Fruit fly (Drosophila melanogaster) whole organism, prepupa: Measurements from ENCODE around the gene CG7530.

ENCODE experiments used
- CG10631 ChIP-seq: fragments of 200-800 bp; sonication (Bioruptor generic); optimal IDR thresholded peaks from 2 replicates; lab custom pipeline; 2016; ENCODE audit warnings: missing biosample characterization, missing genetic modification characterization
- CG10669 ChIP-seq: fragments of 200-800 bp; sonication (Bioruptor generic); optimal IDR thresholded peaks from 3 replicates; lab custom pipeline; 2018; ENCODE audit warnings: missing biosample characterization, mild to moderate bottlenecking, missing genetic modification characterization, moderate library complexity
- CG11294 ChIP-seq: fragments of 200-800 bp; sonication (Bioruptor generic); IDR thresholded peaks from 2 replicates; pipeline ENCODE4 v1.3.6; 2022; ENCODE audit warnings: missing biosample characterization, missing genetic modification characterization
- CG11762 ChIP-seq: fragments of 200-800 bp; sonication (Bioruptor generic); optimal IDR thresholded peaks from 3 replicates; lab custom pipeline; 2016; ENCODE audit warnings: missing biosample characterization, missing genetic modification characterization; ENCODE audit not compliant: insufficient read depth
- CG11902 ChIP-seq: fragments of 200-800 bp; sonication (Bioruptor generic); optimal IDR thresholded peaks from 3 replicates; lab custom pipeline; 2016; ENCODE audit warnings: missing biosample characterization, missing genetic modification characterization
- CG1621 ChIP-seq: fragments of 200-800 bp; sonication (Bioruptor generic); optimal IDR thresholded peaks from 3 replicates; lab custom pipeline; 2018; ENCODE audit warnings: missing biosample characterization, mild to moderate bottlenecking, missing genetic modification characterization
- CG16779 ChIP-seq: fragments of 200-800 bp; sonication (Bioruptor generic); optimal IDR thresholded peaks from 3 replicates; lab custom pipeline; 2017; ENCODE audit warnings: missing biosample characterization, mild to moderate bottlenecking, missing genetic modification characterization
- CG3032 ChIP-seq: fragments of 200-800 bp; optimal IDR thresholded peaks from 2 replicates; lab custom pipeline; 2019; ENCODE audit warnings: missing biosample characterization, mild to moderate bottlenecking, missing genetic modification characterization, moderate library complexity
- CG31627 ChIP-seq: fragments of 200-800 bp; sonication (Bioruptor generic); optimal IDR thresholded peaks from 3 replicates; lab custom pipeline; 2016; ENCODE audit warnings: missing biosample characterization, missing genetic modification characterization
- CG32006 ChIP-seq: fragments of 200-800 bp; sonication (Bioruptor generic); optimal IDR thresholded peaks from 3 replicates; lab custom pipeline; 2017; ENCODE audit warnings: missing biosample characterization, mild to moderate bottlenecking, missing genetic modification characterization
- CG3919 ChIP-seq: fragments of 200-800 bp; sonication (Bioruptor generic); optimal IDR thresholded peaks from 3 replicates; lab custom pipeline; 2016; ENCODE audit warnings: missing biosample characterization, missing genetic modification characterization
- CG4318 ChIP-seq: fragments of 200-800 bp; sonication (Bioruptor generic); optimal IDR thresholded peaks from 3 replicates; lab custom pipeline; 2017; ENCODE audit warnings: missing biosample characterization, mild to moderate bottlenecking, missing genetic modification characterization
- CG6276 ChIP-seq: fragments of 200-800 bp; sonication (Bioruptor generic); optimal IDR thresholded peaks from 2 replicates; lab custom pipeline; 2017; ENCODE audit warnings: missing biosample characterization, mild to moderate bottlenecking, missing genetic modification characterization
- CG6792 ChIP-seq: fragments of 200-800 bp; sonication (Bioruptor generic); optimal IDR thresholded peaks from 3 replicates; lab custom pipeline; 2016; ENCODE audit warnings: missing biosample characterization, missing genetic modification characterization
- CG6854 ChIP-seq: fragments of 200-800 bp; sonication (Bioruptor generic); optimal IDR thresholded peaks from 2 replicates; lab custom pipeline; 2017; ENCODE audit warnings: missing biosample characterization, mild to moderate bottlenecking, missing genetic modification characterization
- CG7368 ChIP-seq: fragments of 200-800 bp; sonication (Bioruptor generic); optimal IDR thresholded peaks from 3 replicates; lab custom pipeline; 2016; ENCODE audit warnings: missing biosample characterization, missing genetic modification characterization
- CG8119 ChIP-seq: fragments of 200-800 bp; sonication (Bioruptor generic); IDR thresholded peaks from 3 replicates; pipeline ENCODE4 v1.3.6; 2022; ENCODE audit warnings: missing biosample characterization, missing genetic modification characterization
- CG8632 ChIP-seq: fragments of 200-800 bp; sonication (Bioruptor generic); optimal IDR thresholded peaks from 3 replicates; lab custom pipeline; 2016; ENCODE audit warnings: missing biosample characterization, missing genetic modification characterization
- Eip75B ChIP-seq: fragments of 200-800 bp; sonication (Bioruptor generic); optimal IDR thresholded peaks from 3 replicates; lab custom pipeline; 2016; ENCODE audit warnings: missing biosample characterization, missing genetic modification characterization
- Eip78C ChIP-seq: fragments of 200-800 bp; sonication (Bioruptor generic); peaks from one replicate; lab custom pipeline; 2016; ENCODE audit warnings: missing biosample characterization, missing genetic modification characterization
- Eip93F ChIP-seq: fragments of 200-800 bp; sonication (Bioruptor generic); optimal IDR thresholded peaks from 2 replicates; lab custom pipeline; 2016; ENCODE audit warnings: missing biosample characterization, mild to moderate bottlenecking, missing genetic modification characterization
- Ets21C ChIP-seq: fragments of 200-800 bp; sonication (Bioruptor generic); optimal IDR thresholded peaks from 3 replicates; lab custom pipeline; 2016; ENCODE audit warnings: missing biosample characterization, missing genetic modification characterization
- Ets96B ChIP-seq: fragments of 200-800 bp; optimal IDR thresholded peaks from 2 replicates; lab custom pipeline; 2019; ENCODE audit warnings: missing biosample characterization, mild to moderate bottlenecking, missing genetic modification characterization, moderate library complexity
- Gug ChIP-seq: fragments of 200-800 bp; sonication (Bioruptor generic); IDR thresholded peaks from 2 replicates; pipeline ENCODE4 v1.3.6; 2022; ENCODE audit warnings: missing biosample characterization, missing genetic modification characterization
- Hr38 ChIP-seq: sonication (Bioruptor generic); optimal IDR thresholded peaks from 2 replicates; lab custom pipeline; 2016; ENCODE audit warnings: missing biosample characterization, missing genetic modification characterization
- Hr4 ChIP-seq: fragments of 200-800 bp; sonication (Bioruptor generic); optimal IDR thresholded peaks from 3 replicates; lab custom pipeline; 2016; ENCODE audit warnings: missing biosample characterization, missing genetic modification characterization
- Lpt ChIP-seq: fragments of 200-800 bp; sonication (Bioruptor generic); optimal IDR thresholded peaks from 3 replicates; lab custom pipeline; 2016; ENCODE audit warnings: missing biosample characterization, missing genetic modification characterization
- OdsH ChIP-seq: fragments of 200-800 bp; sonication (Bioruptor generic); optimal IDR thresholded peaks from 3 replicates; lab custom pipeline; 2016; ENCODE audit warnings: missing biosample characterization, missing genetic modification characterization
- Sox102F ChIP-seq: fragments of 200-800 bp; sonication (Bioruptor generic); optimal IDR thresholded peaks from 2 replicates; lab custom pipeline; 2016; ENCODE audit warnings: missing biosample characterization, mild to moderate bottlenecking, missing genetic modification characterization
- Sox15 ChIP-seq: fragments of 200-800 bp; sonication (Bioruptor generic); optimal IDR thresholded peaks from 3 replicates; lab custom pipeline; 2016; ENCODE audit warnings: missing biosample characterization, missing genetic modification characterization
- achi ChIP-seq: fragments of 200-800 bp; sonication (Bioruptor generic); optimal IDR thresholded peaks from 3 replicates; lab custom pipeline; 2016; ENCODE audit warnings: missing biosample characterization, missing genetic modification characterization
- acj6 ChIP-seq: fragments of 200-800 bp; sonication (Bioruptor generic); optimal IDR thresholded peaks from 3 replicates; lab custom pipeline; 2016; ENCODE audit warnings: missing biosample characterization, missing genetic modification characterization
- dac ChIP-seq: fragments of 200-800 bp; sonication (Bioruptor generic); optimal IDR thresholded peaks from 2 replicates; lab custom pipeline; 2017; ENCODE audit warnings: missing biosample characterization, mild to moderate bottlenecking, missing genetic modification characterization
- dsx ChIP-seq: fragments of 200-800 bp; optimal IDR thresholded peaks from 3 replicates; lab custom pipeline; 2019; ENCODE audit warnings: missing biosample characterization, mild to moderate bottlenecking, missing genetic modification characterization, moderate library complexity; ENCODE audit not compliant: poor library complexity, severe bottlenecking
- eg ChIP-seq: fragments of 200-800 bp; sonication (Bioruptor generic); IDR thresholded peaks from 3 replicates; pipeline ENCODE4 v1.3.6; 2022; ENCODE audit warnings: missing biosample characterization, missing genetic modification characterization
- esn ChIP-seq: fragments of 200-800 bp; sonication (Bioruptor generic); optimal IDR thresholded peaks from 2 replicates; lab custom pipeline; 2016; ENCODE audit warnings: missing biosample characterization, mild to moderate bottlenecking, missing genetic modification characterization, moderate library complexity
- fd85E ChIP-seq: fragments of 200-800 bp; sonication (Bioruptor generic); optimal IDR thresholded peaks from 3 replicates; lab custom pipeline; 2016; ENCODE audit warnings: missing biosample characterization, missing genetic modification characterization
- fkh ChIP-seq: fragments of 200-800 bp; sonication (Bioruptor generic); optimal IDR thresholded peaks from 3 replicates; lab custom pipeline; 2017; ENCODE audit warnings: missing biosample characterization, mild to moderate bottlenecking, missing genetic modification characterization, moderate library complexity
- lz ChIP-seq: fragments of 200-800 bp; sonication (Bioruptor generic); optimal IDR thresholded peaks from 3 replicates; lab custom pipeline; 2016; ENCODE audit warnings: missing biosample characterization, missing genetic modification characterization
- net ChIP-seq: fragments of 200-800 bp; sonication (Bioruptor generic); optimal IDR thresholded peaks from 3 replicates; lab custom pipeline; 2016; ENCODE audit warnings: missing biosample characterization, missing genetic modification characterization
- pdm3 ChIP-seq: fragments of 200-800 bp; sonication (Bioruptor generic); optimal IDR thresholded peaks from 3 replicates; lab custom pipeline; 2016; ENCODE audit warnings: missing biosample characterization, missing genetic modification characterization
- salr ChIP-seq, 2 experiments: fragments of 200-800 bp; sonication (Bioruptor generic); optimal IDR thresholded peaks; 3 replicates each; lab custom pipeline; 2016 to 2018; ENCODE audit warnings: missing biosample characterization in 2 of 2, missing genetic modification characterization in 2 of 2, mild to moderate bottlenecking in 1 of 2
- ss ChIP-seq, 2 experiments: fragments of 200-800 bp; sonication (Bioruptor generic); optimal IDR thresholded peaks; 2 replicates in 1 of 2; 3 replicates in 1 of 2; lab custom pipeline; 2017 to 2018; ENCODE audit warnings: mild to moderate bottlenecking in 2 of 2, missing biosample characterization in 2 of 2, missing genetic modification characterization in 2 of 2, moderate library complexity in 1 of 2
- vri ChIP-seq: fragments of 200-800 bp; sonication (Bioruptor generic); optimal IDR thresholded peaks from 3 replicates; lab custom pipeline; 2016; ENCODE audit warnings: missing biosample characterization, mild to moderate bottlenecking, missing genetic modification characterization

CG7530 gene

DNA sequence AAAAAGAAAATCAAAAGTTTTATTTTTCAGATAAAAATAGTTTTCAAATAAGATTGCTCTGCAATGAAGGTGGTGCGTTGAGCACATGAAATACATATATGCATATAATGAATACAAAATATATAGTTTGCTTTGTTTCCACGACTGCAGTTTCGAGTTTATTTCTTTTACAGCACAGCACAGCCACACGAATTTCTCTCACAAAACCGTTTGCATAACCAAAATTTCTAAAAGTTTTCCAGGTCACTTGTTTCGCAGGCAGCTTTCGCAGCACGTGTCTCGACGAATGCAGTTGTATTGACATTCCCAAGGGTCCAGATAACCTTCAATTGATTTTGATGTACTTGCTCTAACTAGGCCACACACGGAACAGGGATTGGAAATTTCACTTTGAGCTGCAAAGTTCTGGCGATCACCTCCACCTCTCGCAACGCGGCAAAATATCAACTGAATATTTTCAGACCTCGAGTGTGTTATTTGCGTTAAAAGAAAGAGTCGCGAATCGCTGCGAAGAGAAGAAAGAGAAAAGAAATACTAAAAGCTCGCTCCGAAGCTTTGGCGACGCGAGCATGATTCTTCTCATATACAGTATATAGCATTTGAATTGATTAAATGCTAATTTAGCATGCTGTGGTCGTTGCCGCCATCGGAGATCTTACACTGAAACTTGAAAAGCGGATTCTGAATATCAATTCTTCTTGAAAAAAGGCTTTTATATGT, at the start of gene CG7530 (continued):
- TF ChIP-seq acj6 (GFP tag; lab: Kevin White, UChicago) (peak; percentile 19), CG8632 (GFP tag; lab: Kevin White, UChicago) (no peak), ss (GFP tag; optimal IDR thresholded peaks at IDR 0.05; lab: Kevin White, UChicago) (no peak), fkh (GFP tag; lab: Kevin White, UChicago) (no peak), lz (GFP tag; lab: Kevin White, UChicago) (peak; percentile 18), CG3919 (GFP tag; lab: Kevin White, UChicago) (peak; percentile 47), CG4318 (GFP tag; lab: Kevin White, UChicago) (no peak), CG11902 (GFP tag; lab: Kevin White, UChicago) (no peak), Eip78C (GFP tag; lab: Kevin White, UChicago) (peak; percentile 90)

DNA sequence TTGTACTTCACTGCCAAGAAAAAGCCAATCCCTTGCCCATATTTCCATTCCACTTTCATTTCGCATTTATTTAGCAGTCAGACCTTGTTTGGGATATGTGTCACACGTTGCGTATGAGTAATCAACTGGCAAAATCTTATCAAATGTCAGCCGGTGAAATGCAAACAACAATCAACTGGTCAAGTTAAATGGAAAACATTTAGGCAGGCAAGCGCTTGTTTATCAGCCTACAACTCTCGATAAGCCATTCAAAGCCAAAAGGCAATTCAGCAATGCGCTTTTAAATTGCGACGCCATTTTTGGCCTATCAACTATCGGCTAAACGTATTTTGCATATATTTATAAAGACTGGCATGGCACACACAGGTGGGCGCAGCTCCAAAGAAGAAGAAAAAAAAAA, 49.4 kb upstream of the CG7530 start:
- TF ChIP-seq Eip78C (GFP tag; lab: Kevin White, UChicago) (peak; percentile 52), Sox15 (GFP tag; lab: Kevin White, UChicago) (no peak), Eip93F (GFP tag; lab: Kevin White, UChicago) (peak; percentile 56), vri (GFP tag; lab: Kevin White, UChicago) (peak; percentile 40), OdsH (no peak), CG8119 (GFP tag; lab: Robert Waterston, UW) (0 out of 3 replicates have a peak, but pooled peaks have one; percentile 5), CG1621 (tag; lab: Kevin White, UChicago) (no peak), Ets96B (tag; lab: Kevin White, UChicago) (no peak)

DNA sequence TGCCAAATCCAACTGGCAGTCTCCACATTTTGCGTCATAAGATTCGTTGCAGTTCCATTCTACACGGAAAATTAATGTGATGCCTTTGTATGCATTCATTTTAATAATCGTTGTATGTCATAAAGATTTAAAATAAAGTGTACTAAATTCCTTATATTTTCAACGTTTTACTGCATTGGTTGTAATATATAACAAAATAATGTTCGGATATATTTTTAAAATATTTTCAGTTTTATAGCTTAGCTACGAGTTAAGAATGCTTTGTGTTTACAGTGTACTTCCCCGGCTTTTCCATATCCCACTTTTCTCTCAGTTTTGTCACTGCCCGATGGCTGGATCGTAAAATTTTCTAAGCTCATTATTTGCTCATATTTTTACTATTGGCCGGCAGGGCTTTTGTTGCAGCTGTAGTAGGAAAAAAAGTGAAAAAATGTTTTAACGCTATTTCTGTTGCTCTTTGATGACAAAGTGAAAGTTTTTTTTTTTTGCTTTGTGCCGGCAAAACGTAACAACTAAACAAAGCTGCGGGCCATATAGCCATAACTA, 48.5 kb upstream of the CG7530 start:
- no peak for TF ChIP-seq Ets21C (GFP tag; lab: Kevin White, UChicago)
- TF ChIP-seq CG3032 (tag; lab: Kevin White, UChicago): no peak
- TF ChIP-seq Eip75B (GFP tag; lab: Kevin White, UChicago): no peak
- TF ChIP-seq CG11762 (GFP tag; lab: Kevin White, UChicago): no peak
- peak; percentile 1 for TF ChIP-seq pdm3 (GFP tag; lab: Kevin White, UChicago)
- no peak for TF ChIP-seq CG10631
- TF ChIP-seq Eip93F (GFP tag; lab: Kevin White, UChicago): no peak
- TF ChIP-seq CG10669 (GFP tag; lab: Kevin White, UChicago): no peak
- TF ChIP-seq CG7368: no peak
- peak; percentile 9 for TF ChIP-seq CG4318 (GFP tag; lab: Kevin White, UChicago)
- TF ChIP-seq CG32006 (GFP tag; lab: Kevin White, UChicago): peak; percentile 43
- no peak for TF ChIP-seq Sox102F
- TF ChIP-seq dac (GFP tag; lab: Kevin White, UChicago): no peak
- TF ChIP-seq CG6792 (GFP tag; lab: Kevin White, UChicago): no peak
- peak; percentile 20 for TF ChIP-seq achi (GFP tag; lab: Kevin White, UChicago)
- no peak for TF ChIP-seq Gug (GFP tag; lab: Robert Waterston, UW)
- peak; percentile 34; the same call in 1 of the 3 replicates for TF ChIP-seq CG8119 (GFP tag; lab: Robert Waterston, UW)
- no peak for TF ChIP-seq CG31627 (GFP tag; lab: Kevin White, UChicago)
- no peak for TF ChIP-seq CG6276 (GFP tag; lab: Kevin White, UChicago)
- TF ChIP-seq acj6 (GFP tag; lab: Kevin White, UChicago): peak; percentile 5
- no peak for TF ChIP-seq CG6854 (GFP tag; lab: Kevin White, UChicago)
- TF ChIP-seq Ets96B (tag; lab: Kevin White, UChicago): no peak
- no peak for TF ChIP-seq CG8632 (GFP tag; lab: Kevin White, UChicago)
- no peak for TF ChIP-seq fkh (GFP tag; lab: Kevin White, UChicago)
- TF ChIP-seq Eip78C (GFP tag; lab: Kevin White, UChicago): peak; percentile 22
- TF ChIP-seq ss (GFP tag; optimal IDR thresholded peaks at IDR 0.05; lab: Kevin White, UChicago): no peak
- TF ChIP-seq net (GFP tag; lab: Kevin White, UChicago): peak; percentile 4
- TF ChIP-seq Lpt (GFP tag; lab: Kevin White, UChicago): peak; percentile 8
- TF ChIP-seq salr (GFP tag; optimal IDR thresholded peaks at IDR 0.05; lab: Kevin White, UChicago): no peak
- TF ChIP-seq esn (GFP tag; lab: Kevin White, UChicago): peak; percentile 15
- TF ChIP-seq fd85E: no peak
- no peak for TF ChIP-seq eg (GFP tag; lab: Robert Waterston, UW)
- no peak for TF ChIP-seq dsx
- TF ChIP-seq CG16779: no peak
- TF ChIP-seq Hr4 (GFP tag; lab: Kevin White, UChicago): peak; percentile 49
- peak; percentile 2 for TF ChIP-seq OdsH
- TF ChIP-seq Hr38: no peak
- peak; percentile 7 for TF ChIP-seq lz (GFP tag; lab: Kevin White, UChicago)
- TF ChIP-seq CG11294: no peak
- no peak for TF ChIP-seq CG1621 (tag; lab: Kevin White, UChicago)
